Worm (Caenorhabditis elegans) whole organism, midembryonic: ENCODE measurements around the gene Y46G5A.22.

Source experiments
- T22C8.4 ChIP-seq: fragments of 200-800 bp; sonication (Bioruptor generic); IDR thresholded peaks from 2 replicates; pipeline ENCODE4 v1.3.6; 2022; ENCODE audit warnings: missing genetic modification characterization, missing compliant biosample characterization
- cog-1 ChIP-seq: sonication (generic microtip); optimal IDR thresholded peaks from 2 replicates; lab custom pipeline; 2016; ENCODE audit warnings: missing genetic modification characterization, missing compliant biosample characterization
- flt-1 ChIP-seq: fragments of 200-800 bp; sonication (Bioruptor generic); IDR thresholded peaks from 2 replicates; pipeline ENCODE4 v1.3.6; 2022; ENCODE audit warnings: missing genetic modification characterization, missing compliant biosample characterization
- klf-2 ChIP-seq: fragments of 200-800 bp; sonication (Bioruptor generic); conservative IDR thresholded peaks from 2 replicates; pipeline ENCODE4 v1.3.6; 2022; ENCODE audit warnings: missing genetic modification reagents, missing genetic modification characterization, missing compliant biosample characterization
- med-1 ChIP-seq: sonication (generic microtip); optimal IDR thresholded peaks from 2 replicates; lab custom pipeline; 2017; ENCODE audit warnings: missing genetic modification characterization, mild to moderate bottlenecking, missing compliant biosample characterization, antibody characterized with exemption, missing genetic modification reagents; ENCODE audit not compliant: insufficient read depth
- ref-1 ChIP-seq: fragments of 200-800 bp; sonication (Bioruptor generic); conservative IDR thresholded peaks from 2 replicates; pipeline ENCODE4 v1.3.6; 2022; ENCODE audit warnings: missing genetic modification reagents, missing genetic modification characterization, missing compliant biosample characterization
- tab-1 ChIP-seq: fragments of 200-800 bp; sonication (Bioruptor generic); IDR thresholded peaks from 2 replicates; pipeline ENCODE4 v1.3.6; 2022; ENCODE audit warnings: missing genetic modification characterization, missing compliant biosample characterization
- ztf-23 ChIP-seq: fragments of 200-800 bp; sonication (Bioruptor generic); IDR thresholded peaks from 2 replicates; pipeline ENCODE4 v1.3.6; 2022; ENCODE audit warnings: missing genetic modification reagents, missing genetic modification characterization, missing compliant biosample characterization
- ztf-29 ChIP-seq: fragments of 200-800 bp; sonication (Bioruptor generic); IDR thresholded peaks from 2 replicates; pipeline ENCODE4 v1.3.6; 2022; ENCODE audit warnings: missing genetic modification reagents, missing genetic modification characterization, missing compliant biosample characterization

Gene Y46G5A.22

DNA sequence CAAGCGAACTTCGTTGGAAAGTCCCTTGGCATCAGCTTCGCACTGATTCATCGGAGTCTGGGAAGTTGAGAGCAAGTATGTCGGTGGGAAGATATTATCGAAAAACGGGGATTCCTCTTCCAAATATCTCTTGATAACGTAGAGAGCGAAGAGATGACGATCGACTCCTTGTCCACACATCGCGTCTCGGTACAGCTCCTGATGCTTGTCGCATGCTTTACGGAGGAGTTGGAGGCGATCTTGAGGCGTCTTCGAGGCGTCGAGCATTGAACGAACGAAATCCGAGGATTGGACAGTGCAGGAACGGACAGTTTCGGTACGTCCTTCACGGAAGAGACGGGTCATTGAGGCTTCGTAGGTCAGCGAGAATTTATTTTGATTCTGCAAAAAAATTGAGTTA is 28.9 kb downstream of the Y46G5A.22 start:
- TF ChIP-seq flt-1 (GFP tag; lab: Robert Waterston, UW) (no peak), ztf-23 (no peak), cog-1 (tag; lab: Kevin White, UChicago) (no peak), T22C8.4 (GFP tag; lab: Robert Waterston, UW) (no peak), ztf-29 (GFP tag; lab: Robert Waterston, UW) (no peak), klf-2 (no peak), med-1 (no peak), ref-1 (GFP tag; lab: Robert Waterston, UW) (no peak), tab-1 (GFP tag; lab: Robert Waterston, UW) (no peak)

DNA sequence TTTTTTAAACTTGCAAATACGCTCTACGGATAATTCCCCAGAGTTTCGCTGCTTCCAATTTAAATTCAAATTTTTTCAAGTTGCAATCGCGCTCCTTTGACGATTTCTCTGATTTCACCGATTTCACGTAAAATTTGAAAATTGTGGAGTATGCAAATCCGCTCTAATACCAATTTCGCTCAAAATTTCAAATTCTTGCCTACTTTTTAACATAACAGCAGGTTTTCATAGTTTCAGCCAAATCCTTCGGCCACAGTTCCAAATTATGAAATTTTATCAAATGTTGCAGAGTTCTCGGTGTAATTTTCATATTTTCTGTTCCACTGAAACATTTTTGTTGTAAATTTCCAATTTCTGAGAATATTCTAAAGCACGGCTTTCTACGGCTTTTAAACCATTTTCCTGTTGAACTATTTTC is 30.5 kb downstream of the Y46G5A.22 start, which contains the start of gene alkb-7:
TSS of gene alkb-7 (minus strand) at position 323 of the 418 bp plus-strand sequence.
- TF ChIP-seq med-1 (no peak), klf-2 (no peak), tab-1 (GFP tag; lab: Robert Waterston, UW) (0 out of 2 replicates have a peak, but pooled peaks have one; percentile 34), ztf-23 (no peak)

- TF ChIP-seq med-1, result no peak
- no peak for TF ChIP-seq ztf-29 (GFP tag; lab: Robert Waterston, UW)
- TF ChIP-seq klf-2, result no peak
- TF ChIP-seq ztf-23, result no peak
- no peak for TF ChIP-seq tab-1 (GFP tag; lab: Robert Waterston, UW)
- no peak for TF ChIP-seq flt-1 (GFP tag; lab: Robert Waterston, UW)
- no peak for TF ChIP-seq cog-1 (tag; lab: Kevin White, UChicago)
- no peak for TF ChIP-seq ref-1 (GFP tag; lab: Robert Waterston, UW)
- no peak for TF ChIP-seq T22C8.4 (GFP tag; lab: Robert Waterston, UW)
Observed at ce11 chrII:12785391-12785790, 33.0 kb downstream of the Y46G5A.22 start, which contains the start of gene Y46G5A.15. Y46G5A.15 (minus strand) TSS chrII:12785416.

DNA sequence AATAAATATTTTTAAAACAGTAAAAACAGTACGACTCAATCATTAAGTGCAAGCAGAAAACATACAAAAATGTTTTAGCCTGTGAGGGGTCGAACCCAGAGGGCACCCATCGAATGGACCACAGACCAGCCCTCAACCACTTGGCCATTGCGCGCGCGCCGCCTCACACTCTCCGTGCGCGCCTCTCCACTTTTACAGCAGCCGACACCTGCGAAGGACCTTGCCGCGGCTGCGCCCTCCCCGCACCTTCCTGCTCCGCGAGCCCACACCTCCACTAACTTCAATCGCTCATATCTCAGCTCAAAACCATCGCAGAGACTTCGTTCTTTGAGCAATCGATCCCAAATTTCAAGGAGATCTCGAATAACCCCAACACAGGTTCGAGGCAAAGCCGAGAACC is 40.0 kb downstream of the Y46G5A.22 start:
- TF ChIP-seq tab-1 (GFP tag; lab: Robert Waterston, UW) (peak; percentile 55; the same call in 1 of the 2 replicates), klf-2 (peak; percentile 66; the same call in 1 of the 2 replicates), flt-1 (GFP tag; lab: Robert Waterston, UW) (peak; percentile 58)

- TF ChIP-seq med-1, result no peak
- no peak for TF ChIP-seq flt-1 (GFP tag; lab: Robert Waterston, UW)
- no peak for TF ChIP-seq ztf-23
- TF ChIP-seq klf-2, result no peak
- no peak for TF ChIP-seq cog-1 (tag; lab: Kevin White, UChicago)
- no peak for TF ChIP-seq T22C8.4 (GFP tag; lab: Robert Waterston, UW)
- TF ChIP-seq tab-1 (GFP tag; lab: Robert Waterston, UW), result no peak
- no peak for TF ChIP-seq ref-1 (GFP tag; lab: Robert Waterston, UW)
- TF ChIP-seq ztf-29 (GFP tag; lab: Robert Waterston, UW), result no peak
Observed at ce11 chrII:12776379-12776778, 42.0 kb downstream of the Y46G5A.22 start, which contains the start of gene Y46G5A.34. Y46G5A.34 (plus strand) TSS chrII:12776679.

DNA sequence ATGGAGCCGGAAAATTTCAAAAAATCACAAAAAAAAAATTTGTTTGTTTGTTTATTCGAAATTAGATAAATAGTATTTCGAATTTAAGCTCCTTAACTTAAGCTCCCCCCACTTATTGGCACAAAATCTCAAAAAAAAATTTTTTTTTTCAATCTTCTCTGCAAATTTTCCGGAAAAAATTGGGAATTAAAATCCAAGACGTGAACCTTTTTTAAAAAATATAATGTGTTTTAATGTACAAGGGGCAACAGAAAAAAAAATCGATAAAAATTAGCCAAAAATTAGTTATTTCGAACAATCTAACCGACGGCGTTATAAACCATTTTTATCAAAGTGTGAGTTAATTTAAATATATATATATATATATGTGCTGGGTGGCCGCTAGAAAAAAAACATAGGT is 44.0 kb downstream of the Y46G5A.22 start, which contains the start of gene Y46G5A.14:
TSS of gene Y46G5A.14 (plus strand) at position 301 of the 400 bp plus-strand sequence.
- TF ChIP-seq ztf-29 (GFP tag; lab: Robert Waterston, UW), result no peak
- no peak for TF ChIP-seq ref-1 (GFP tag; lab: Robert Waterston, UW)
- no peak for TF ChIP-seq T22C8.4 (GFP tag; lab: Robert Waterston, UW)
- no peak for TF ChIP-seq cog-1 (tag; lab: Kevin White, UChicago)
- no peak for TF ChIP-seq klf-2
- no peak for TF ChIP-seq flt-1 (GFP tag; lab: Robert Waterston, UW)
- no peak for TF ChIP-seq tab-1 (GFP tag; lab: Robert Waterston, UW)
- no peak for TF ChIP-seq ztf-23
- TF ChIP-seq med-1, result no peak

DNA sequence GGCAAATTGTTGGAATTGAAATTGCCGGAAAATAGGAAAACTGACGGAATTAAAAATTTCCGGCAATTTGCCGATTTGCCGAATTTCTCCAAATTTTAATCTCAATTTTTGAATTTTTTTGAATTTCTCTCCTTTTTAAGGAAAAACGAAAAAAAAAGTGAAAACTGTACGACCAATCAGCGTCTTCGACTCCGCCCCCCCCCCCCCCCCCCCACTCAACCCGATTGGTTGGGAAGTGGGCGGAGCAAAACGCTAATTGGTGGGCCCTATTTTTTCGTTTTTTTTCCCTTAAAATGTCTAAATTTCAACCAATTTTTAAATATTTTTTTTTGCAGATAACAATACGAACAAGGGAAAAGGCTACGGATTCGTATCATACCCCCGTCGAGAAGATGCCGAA is 48.4 kb downstream of the Y46G5A.22 start:
- TF ChIP-seq flt-1 (GFP tag; lab: Robert Waterston, UW) (no peak), klf-2 (no peak), ztf-23 (no peak), cog-1 (tag; lab: Kevin White, UChicago) (no peak), ztf-29 (GFP tag; lab: Robert Waterston, UW) (no peak), tab-1 (GFP tag; lab: Robert Waterston, UW) (no peak), med-1 (no peak)

DNA sequence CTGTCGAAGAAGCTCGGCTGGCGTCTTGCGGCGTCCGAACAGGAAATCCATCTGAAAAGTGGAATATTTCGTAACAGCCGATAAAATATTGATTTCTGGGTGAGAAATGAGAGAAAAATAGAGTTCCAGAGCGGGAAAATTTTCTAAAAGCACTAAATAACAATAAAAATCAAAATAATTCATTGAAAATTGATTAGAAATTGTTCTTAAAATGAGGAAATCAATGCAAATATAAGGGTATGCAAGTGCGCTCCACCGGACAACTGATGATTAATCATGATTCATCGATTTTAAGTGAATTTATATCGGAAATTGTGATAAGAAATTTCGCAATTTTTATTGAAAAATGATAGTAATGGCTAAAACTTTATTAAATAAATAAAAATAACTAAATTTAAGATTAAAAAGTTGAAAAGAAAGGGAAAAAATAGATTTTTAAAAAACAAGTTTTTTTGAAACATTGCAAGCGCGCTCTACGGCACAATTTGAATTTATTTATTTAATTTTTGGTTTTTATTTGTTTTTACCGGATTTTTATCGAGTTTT is 50.1 kb downstream of the Y46G5A.22 start, which contains the start of the genes vps-2 and tiar-2:
TSS of gene vps-2 (minus strand) at position 51 of the 546 bp plus-strand sequence.
TSS of gene tiar-2 (plus strand) at position 520 of the 546 bp plus-strand sequence.
- TF ChIP-seq T22C8.4 (GFP tag; lab: Robert Waterston, UW) (peak; percentile 52; the same call in 1 of the 2 replicates), med-1 (no peak)

ce11 chrII:12767258-12767824 is 51.0 kb downstream of the Y46G5A.22 start:
- no peak for TF ChIP-seq ref-1 (GFP tag; lab: Robert Waterston, UW)
- TF ChIP-seq tab-1 (GFP tag; lab: Robert Waterston, UW), result no peak
- no peak for TF ChIP-seq ztf-23
- no peak for TF ChIP-seq flt-1 (GFP tag; lab: Robert Waterston, UW)
- TF ChIP-seq ztf-29 (GFP tag; lab: Robert Waterston, UW), result no peak
- TF ChIP-seq klf-2, result no peak
- no peak for TF ChIP-seq T22C8.4 (GFP tag; lab: Robert Waterston, UW)
- TF ChIP-seq med-1, result no peak
- TF ChIP-seq cog-1 (tag; lab: Kevin White, UChicago), result no peak
